Fruit fly (Drosophila melanogaster): ENCODE data around the gene Six4.
A peak's percentile ranks its signal among the peaks of the same experiment; 100 is the strongest.

Gene Six4

DNA sequence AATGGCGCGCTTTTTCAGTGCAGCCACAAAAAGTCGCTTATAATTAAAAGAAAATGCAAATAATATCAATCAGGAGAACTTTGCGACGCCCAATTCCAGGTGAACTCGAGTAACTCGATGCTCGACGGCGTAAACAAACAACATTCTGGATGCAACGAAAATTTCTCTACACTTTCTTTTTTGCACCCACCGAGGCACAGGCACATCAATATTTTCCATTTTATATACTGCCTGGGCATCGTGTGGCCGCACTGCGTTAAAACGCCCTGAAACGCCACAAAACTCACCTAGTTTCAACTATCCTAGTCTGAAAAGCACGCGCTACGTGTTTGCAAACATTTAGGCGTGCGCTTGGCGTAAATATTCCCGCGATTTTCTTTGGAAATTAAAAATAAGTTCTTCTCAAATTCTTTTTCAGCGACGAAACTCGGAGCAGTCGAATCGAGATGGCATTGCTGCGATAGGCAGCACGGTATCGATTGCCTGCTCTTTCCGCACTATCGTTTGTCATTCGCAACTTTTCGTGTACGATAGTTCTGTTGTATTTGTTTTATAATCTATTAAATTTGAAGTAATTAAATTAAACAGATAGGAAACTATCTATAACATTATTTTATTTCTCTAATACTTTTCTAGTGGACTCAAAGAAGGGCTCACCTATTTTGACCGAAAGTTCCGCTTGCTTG is 6.7 kb downstream of the Six4 start, which contains the start of gene Pcif1 (continued):
- peak; percentile 56 for TF ChIP-seq slbo (GFP tag; IDR thresholded peaks at IDR 0.05)
- peak; percentile 10 for TF ChIP-seq Jarid2 (GFP tag; optimal IDR thresholded peaks at IDR 0.05)
- TF ChIP-seq dmrt99B (tag; optimal IDR thresholded peaks at IDR 0.05) = no peak
- TF ChIP-seq D19A (tag; optimal IDR thresholded peaks at IDR 0.05) = peak; percentile 72
- peak; percentile 98 for TF ChIP-seq Dll (GFP tag; IDR thresholded peaks at IDR 0.05; ENCODE audit: partially characterized antibody)
- TF ChIP-seq CG17186 (GFP tag; optimal IDR thresholded peaks at IDR 0.05) = peak; percentile 72
- TF ChIP-seq dysf (GFP tag; IDR thresholded peaks at IDR 0.05) = no peak
- TF ChIP-seq CG8290 (GFP tag; optimal IDR thresholded peaks at IDR 0.05) = no peak
- peak in 1 of 2 experiments; percentile 48 for TF ChIP-seq CG8290 (tag; optimal IDR thresholded peaks at IDR 0.05)
- TF ChIP-seq sug (tag; optimal IDR thresholded peaks at IDR 0.05) = peak; percentile 37
- peak; percentile 39 for TF ChIP-seq Sry-β (GFP tag; optimal IDR thresholded peaks at IDR 0.05)
- peak; percentile 100 for TF ChIP-seq bbx (GFP tag; IDR thresholded peaks at IDR 0.05; ENCODE audit: partially characterized antibody)
- peak; percentile 47 for TF ChIP-seq HmgZ (tag; optimal IDR thresholded peaks at IDR 0.05)
- TF ChIP-seq CG2116 (GFP tag; optimal IDR thresholded peaks at IDR 0.05) = peak; percentile 78
- TF ChIP-seq sens (GFP tag) = peak; percentile 67
- TF ChIP-seq row (GFP tag; IDR thresholded peaks at IDR 0.05) = peak; percentile 73
- TF ChIP-seq CG7963 (GFP tag; IDR thresholded peaks at IDR 0.05; ENCODE audit: partially characterized antibody) = peak; percentile 99
- no peak for TF ChIP-seq CG6683 (GFP tag; optimal IDR thresholded peaks at IDR 0.05)
- TF ChIP-seq cad (GFP tag; optimal IDR thresholded peaks at IDR 0.05) = no peak
- peak; percentile 63; the same call in 2 of the 4 replicates for TF ChIP-seq Gug (GFP tag; IDR thresholded peaks at IDR 0.05)
- peak; percentile 67 for TF ChIP-seq trem (tag; optimal IDR thresholded peaks at IDR 0.05)
- peak; percentile 80 for TF ChIP-seq CG9932 (GFP tag; IDR thresholded peaks at IDR 0.05)
- peak; percentile 99 for TF ChIP-seq CG14860 (GFP tag; IDR thresholded peaks at IDR 0.05; ENCODE audit: partially characterized antibody)
- TF ChIP-seq caup (GFP tag; optimal IDR thresholded peaks at IDR 0.05; ENCODE audit: severe bottlenecking) = peak; percentile 7
- TF ChIP-seq Scr (GFP tag; IDR thresholded peaks at IDR 0.05; ENCODE audit: partially characterized antibody) = peak; percentile 99
- peak; percentile 62 for TF ChIP-seq CG6272 (GFP tag; IDR thresholded peaks at IDR 0.05)
- TF ChIP-seq CG31224 (GFP tag; IDR thresholded peaks at IDR 0.05) = no peak
- peak; percentile 99 for TF ChIP-seq CG16813 (GFP tag; IDR thresholded peaks at IDR 0.05; ENCODE audit: partially characterized antibody)
- TF ChIP-seq prd (optimal IDR thresholded peaks at IDR 0.05) = no peak
- no peak for TF ChIP-seq prd (GFP tag; IDR thresholded peaks at IDR 0.05)
- peak; percentile 33 for TF ChIP-seq gro (GFP tag; optimal IDR thresholded peaks at IDR 0.05)
- TF ChIP-seq CG1603 (tag; optimal IDR thresholded peaks at IDR 0.05) = peak; percentile 65
- peak; percentile 28 for TF ChIP-seq unpg (GFP tag; optimal IDR thresholded peaks at IDR 0.05)
- no peak for TF ChIP-seq Vsx1 (GFP tag; optimal IDR thresholded peaks at IDR 0.05)
- peak; percentile 11 for TF ChIP-seq CG12391 (tag; optimal IDR thresholded peaks at IDR 0.05)
- TF ChIP-seq CG4424 (GFP tag; optimal IDR thresholded peaks at IDR 0.05) = peak; percentile 26
- peak; percentile 16; the same call in 1 of the 2 replicates for TF ChIP-seq CG32532 (GFP tag; IDR thresholded peaks at IDR 0.05)
- peak; percentile 100 for TF ChIP-seq chinmo (GFP tag; IDR thresholded peaks at IDR 0.05; ENCODE audit: partially characterized antibody)
- peak; percentile 51 for TF ChIP-seq CG15601 (tag; optimal IDR thresholded peaks at IDR 0.05)
- peak; percentile 98 for TF ChIP-seq hb (GFP tag; IDR thresholded peaks at IDR 0.05; ENCODE audit: partially characterized antibody)
- TF ChIP-seq lmd (GFP tag; IDR thresholded peaks at IDR 0.05) = no peak
- peak in 1 of 2 experiments; percentile 81 for TF ChIP-seq Pdp1 (GFP tag; optimal IDR thresholded peaks at IDR 0.05)
- TF ChIP-seq CG3995 (GFP tag; optimal IDR thresholded peaks at IDR 0.05) = peak; percentile 41
- TF ChIP-seq CG14710 (tag; optimal IDR thresholded peaks at IDR 0.05) = peak; percentile 61
- peak; percentile 18 for TF ChIP-seq CoRest (tag; optimal IDR thresholded peaks at IDR 0.05)
- TF ChIP-seq CG13296 (GFP tag; optimal IDR thresholded peaks at IDR 0.05) = peak; percentile 6
- no peak for TF ChIP-seq aop (GFP tag; IDR thresholded peaks at IDR 0.05)
- TF ChIP-seq Nf-YC (tag; optimal IDR thresholded peaks at IDR 0.05) = peak; percentile 3
- no peak for TF ChIP-seq CG4360 (GFP tag; IDR thresholded peaks at IDR 0.05)

Data from whole organism, embryonic.